Fruit fly (Drosophila melanogaster) whole organism, embryonic: ENCODE measurements around the gene CG6051.

ENCODE experiments used
- CG10565 ChIP-seq: fragments of 200-800 bp; sonication (Bioruptor generic); optimal IDR thresholded peaks from 3 replicates; lab custom pipeline; 2016; ENCODE audit warnings: missing biosample characterization, mild to moderate bottlenecking, missing genetic modification characterization
- CG11504 ChIP-seq: fragments of 200-800 bp; sonication (Bioruptor generic); optimal IDR thresholded peaks from 3 replicates; lab custom pipeline; 2019; ENCODE audit warnings: missing biosample characterization, mild to moderate bottlenecking, missing genetic modification characterization, moderate library complexity
- CG13894 ChIP-seq: fragments of 200-800 bp; sonication (Bioruptor generic); optimal IDR thresholded peaks from 3 replicates; lab custom pipeline; 2018; ENCODE audit warnings: missing biosample characterization, mild to moderate bottlenecking, missing genetic modification characterization, moderate library complexity
- CG15073 ChIP-seq: fragments of 200-800 bp; sonication (Bioruptor generic); optimal IDR thresholded peaks from 2 replicates; lab custom pipeline; 2016; ENCODE audit warnings: missing biosample characterization, missing genetic modification characterization
- CG15601 ChIP-seq: fragments of 200-800 bp; sonication (Bioruptor generic); optimal IDR thresholded peaks from 3 replicates; lab custom pipeline; 2019; ENCODE audit warnings: missing biosample characterization, mild to moderate bottlenecking, missing genetic modification characterization, moderate library complexity
- CG17361 ChIP-seq: fragments of 200-800 bp; sonication (Bioruptor generic); IDR thresholded peaks from 3 replicates; pipeline ENCODE4 v1.3.6; 2022; ENCODE audit warnings: missing biosample characterization, missing genetic modification characterization
- CG17612 ChIP-seq: fragments of 200-800 bp; sonication (Bioruptor generic); IDR thresholded peaks from 2 replicates; pipeline ENCODE4 v1.3.6; 2022; ENCODE audit warnings: missing biosample characterization, missing genetic modification characterization
- CG18262 ChIP-seq: fragments of 200-800 bp; optimal IDR thresholded peaks from 3 replicates; lab custom pipeline; 2019; ENCODE audit warnings: missing biosample characterization, mild to moderate bottlenecking, missing genetic modification characterization, moderate library complexity
- CG18619 ChIP-seq: fragments of 200-800 bp; sonication (Bioruptor generic); optimal IDR thresholded peaks from 3 replicates; lab custom pipeline; 2017; ENCODE audit warnings: missing biosample characterization, mild to moderate bottlenecking, missing genetic modification characterization
- CG18764 ChIP-seq: fragments of 200-800 bp; sonication (Bioruptor generic); optimal IDR thresholded peaks from 3 replicates; lab custom pipeline; 2016; ENCODE audit warnings: missing biosample characterization, missing genetic modification characterization
- CG2116 ChIP-seq: fragments of 200-800 bp; sonication (Bioruptor generic); optimal IDR thresholded peaks from 3 replicates; lab custom pipeline; 2018; ENCODE audit warnings: missing biosample characterization, mild to moderate bottlenecking, missing genetic modification characterization
- CG31441 ChIP-seq: fragments of 200-800 bp; sonication (Bioruptor generic); IDR thresholded peaks from 2 replicates; pipeline ENCODE4 v1.3.6; 2022; ENCODE audit warnings: missing biosample characterization, missing genetic modification characterization
- CG4328 ChIP-seq: fragments of 200-800 bp; sonication (Bioruptor generic); optimal IDR thresholded peaks from 3 replicates; lab custom pipeline; 2017; ENCODE audit warnings: missing biosample characterization, missing genetic modification reagents, missing genetic modification characterization
- CG5180 ChIP-seq: fragments of 200-800 bp; sonication (Bioruptor generic); optimal IDR thresholded peaks from 3 replicates; lab custom pipeline; 2017; ENCODE audit warnings: missing biosample characterization, missing genetic modification characterization, mild to moderate bottlenecking, moderate library complexity, missing genetic modification reagents
- CG6254 ChIP-seq: fragments of 200-800 bp; sonication (Bioruptor generic); optimal IDR thresholded peaks from 3 replicates; lab custom pipeline; 2017; ENCODE audit warnings: mild to moderate bottlenecking, missing biosample characterization, missing genetic modification reagents, missing genetic modification characterization
- CG6683 ChIP-seq: fragments of 200-800 bp; sonication (Bioruptor generic); optimal IDR thresholded peaks from 2 replicates; lab custom pipeline; 2017; ENCODE audit warnings: missing biosample characterization, mild to moderate bottlenecking, missing genetic modification characterization, missing genetic modification reagents
- CG7987 ChIP-seq: fragments of 200-800 bp; sonication (Bioruptor generic); optimal IDR thresholded peaks from 2 replicates; lab custom pipeline; 2018; ENCODE audit warnings: missing biosample characterization, mild to moderate bottlenecking, missing genetic modification characterization, moderate library complexity
- CG8765 ChIP-seq: fragments of 200-800 bp; sonication (Bioruptor generic); IDR thresholded peaks from 2 replicates; pipeline ENCODE4 v1.3.6; 2022; ENCODE audit warnings: missing biosample characterization, missing genetic modification characterization
- CG8924 ChIP-seq: fragments of 200-800 bp; optimal IDR thresholded peaks from 3 replicates; lab custom pipeline; 2019; ENCODE audit warnings: missing biosample characterization, mild to moderate bottlenecking, missing genetic modification characterization, moderate library complexity
- CG9797 ChIP-seq: fragments of 200-800 bp; sonication (Bioruptor generic); optimal IDR thresholded peaks from 3 replicates; lab custom pipeline; 2018; ENCODE audit warnings: missing biosample characterization, mild to moderate bottlenecking, missing genetic modification characterization
- CrebB ChIP-seq: fragments of 200-800 bp; sonication (Bioruptor generic); optimal IDR thresholded peaks from 3 replicates; lab custom pipeline; 2018; ENCODE audit warnings: missing biosample characterization, mild to moderate bottlenecking, missing genetic modification characterization
- Eip74EF ChIP-seq, 2 experiments: fragments of 200-800 bp in 1 of 2; fragments of >200 bp in 1 of 2; sonication (Bioruptor generic) in 1 of 2; optimal IDR thresholded peaks; 2 replicates each; lab custom pipeline; 2017 to 2019; ENCODE audit warnings: missing biosample characterization in 2 of 2, missing genetic modification characterization in 2 of 2, mild to moderate bottlenecking in 1 of 2, moderate library complexity in 1 of 2
- Gsc ChIP-seq: fragments of 200-800 bp; sonication (Bioruptor generic); IDR thresholded peaks from 2 replicates; pipeline ENCODE4 v1.3.6; 2022; ENCODE audit warnings: missing biosample characterization, missing genetic modification characterization
- HLHmδ ChIP-seq: fragments of 200-800 bp; sonication (Bioruptor generic); optimal IDR thresholded peaks from 2 replicates; lab custom pipeline; 2018; ENCODE audit warnings: missing biosample characterization, mild to moderate bottlenecking, missing genetic modification characterization, moderate library complexity
- HmgZ ChIP-seq: fragments of 200-800 bp; sonication (Bioruptor generic); optimal IDR thresholded peaks from 2 replicates; lab custom pipeline; 2018; ENCODE audit warnings: missing biosample characterization, mild to moderate bottlenecking, missing genetic modification characterization
- Hmr ChIP-seq: fragments of 200-800 bp; sonication (Bioruptor generic); optimal IDR thresholded peaks from 3 replicates; lab custom pipeline; 2017; ENCODE audit warnings: mild to moderate bottlenecking, missing biosample characterization, missing genetic modification reagents, missing genetic modification characterization
- NK7.1 ChIP-seq: fragments of 200-800 bp; sonication (Bioruptor generic); optimal IDR thresholded peaks from 3 replicates; lab custom pipeline; 2016; ENCODE audit warnings: missing biosample characterization, missing genetic modification characterization
- NfI ChIP-seq: fragments of 200-800 bp; sonication (Bioruptor generic); optimal IDR thresholded peaks from 3 replicates; lab custom pipeline; 2018; ENCODE audit warnings: missing biosample characterization, mild to moderate bottlenecking, missing genetic modification characterization, moderate library complexity
- Rfx ChIP-seq: fragments of 200-800 bp; sonication (Bioruptor generic); IDR thresholded peaks from 2 replicates; pipeline ENCODE4 v1.3.6; 2022; ENCODE audit warnings: missing biosample characterization, missing genetic modification characterization
- TFAM ChIP-seq: fragments of 200-800 bp; sonication (Bioruptor generic); optimal IDR thresholded peaks from 2 replicates; lab custom pipeline; 2017; ENCODE audit warnings: missing biosample characterization, missing genetic modification characterization, inconsistent platforms
- Usf ChIP-seq: fragments of 200-800 bp; sonication (Bioruptor generic); optimal IDR thresholded peaks from 2 replicates; lab custom pipeline; 2017; ENCODE audit warnings: missing genotype, missing biosample characterization, missing genetic modification characterization
- YL-1 ChIP-seq: fragments of 200-800 bp; sonication (Bioruptor generic); optimal IDR thresholded peaks from 3 replicates; lab custom pipeline; 2017; ENCODE audit warnings: missing biosample characterization, mild to moderate bottlenecking, missing genetic modification characterization
- ash1 ChIP-seq: fragments of 200-800 bp; sonication (Bioruptor generic); optimal IDR thresholded peaks from 2 replicates; lab custom pipeline; 2018; ENCODE audit warnings: missing biosample characterization, mild to moderate bottlenecking, missing genetic modification characterization
- bowl ChIP-seq: fragments of 200-800 bp; sonication (Bioruptor generic); IDR thresholded peaks from 2 replicates; pipeline ENCODE4 v1.3.6; 2022; ENCODE audit warnings: missing biosample characterization, missing genetic modification characterization
- caup ChIP-seq: fragments of 200-800 bp; sonication (Bioruptor generic); optimal IDR thresholded peaks from 3 replicates; lab custom pipeline; 2017; ENCODE audit warnings: missing biosample characterization, mild to moderate bottlenecking, missing genetic modification characterization, moderate library complexity; ENCODE audit not compliant: severe bottlenecking
- ci ChIP-seq: fragments of 200-800 bp; sonication (Bioruptor generic); IDR thresholded peaks from 3 replicates; pipeline ENCODE4 v1.3.6; 2022; ENCODE audit warnings: missing biosample characterization, missing genetic modification characterization
- crp ChIP-seq, 2 experiments: fragments of 200-800 bp; sonication (Bioruptor generic); optimal IDR thresholded peaks; 2 replicates in 1 of 2; 3 replicates in 1 of 2; lab custom pipeline; 2017; ENCODE audit warnings: missing biosample characterization in 2 of 2, missing genetic modification characterization in 2 of 2, mild to moderate bottlenecking in 1 of 2, moderate library complexity in 1 of 2
- dmrt11E ChIP-seq: fragments of 200-800 bp; sonication (Bioruptor generic); optimal IDR thresholded peaks from 3 replicates; lab custom pipeline; 2018; ENCODE audit warnings: missing biosample characterization, mild to moderate bottlenecking, missing genetic modification characterization, moderate library complexity
- ems ChIP-seq: fragments of 200-800 bp; sonication (Bioruptor generic); optimal IDR thresholded peaks from 3 replicates; lab custom pipeline; 2016; ENCODE audit warnings: missing biosample characterization, missing genetic modification characterization
- fd3F ChIP-seq: fragments of 200-800 bp; sonication (Bioruptor generic); optimal IDR thresholded peaks from 2 replicates; lab custom pipeline; 2018; ENCODE audit warnings: missing biosample characterization, mild to moderate bottlenecking, missing genetic modification characterization, moderate library complexity
- gcm ChIP-seq: fragments of 200-800 bp; sonication (Bioruptor generic); optimal IDR thresholded peaks from 2 replicates; lab custom pipeline; 2019; ENCODE audit warnings: missing biosample characterization, mild to moderate bottlenecking, missing genetic modification characterization, moderate library complexity
- jigr1 ChIP-seq: fragments of 200-800 bp; sonication (Bioruptor generic); IDR thresholded peaks from 3 replicates; pipeline ENCODE4 v1.3.6; 2022; ENCODE audit warnings: missing biosample characterization, missing genetic modification characterization
- onecut ChIP-seq: fragments of 200-800 bp; sonication (Bioruptor generic); IDR thresholded peaks from 2 replicates; pipeline ENCODE4 v1.3.6; 2022; ENCODE audit warnings: missing biosample characterization, missing genetic modification characterization
- pan ChIP-seq, 4 experiments: fragments of >200 bp in 3 of 4; fragments of 200-800 bp in 1 of 4; sonication (Bioruptor generic) in 1 of 4; optimal IDR thresholded peaks in 3 of 4; IDR thresholded peaks in 1 of 4; 2 replicates each; pipeline versions ENCODE4 v1.3.6 to Lab custom; 2017 to 2022; ENCODE audit warnings: missing biosample characterization in 2 of 4, missing genetic modification characterization in 2 of 4, mixed read lengths in 1 of 4
- ranshi ChIP-seq: fragments of 200-800 bp; sonication (Bioruptor generic); IDR thresholded peaks from 2 replicates; pipeline ENCODE4 v1.3.6; 2022; ENCODE audit warnings: missing biosample characterization, missing genetic modification characterization
- scrt ChIP-seq: fragments of 200-800 bp; sonication (Bioruptor generic); optimal IDR thresholded peaks from 2 replicates; lab custom pipeline; 2018; ENCODE audit warnings: missing biosample characterization, mild to moderate bottlenecking, missing genetic modification characterization, moderate library complexity

Gene CG6051

DNA sequence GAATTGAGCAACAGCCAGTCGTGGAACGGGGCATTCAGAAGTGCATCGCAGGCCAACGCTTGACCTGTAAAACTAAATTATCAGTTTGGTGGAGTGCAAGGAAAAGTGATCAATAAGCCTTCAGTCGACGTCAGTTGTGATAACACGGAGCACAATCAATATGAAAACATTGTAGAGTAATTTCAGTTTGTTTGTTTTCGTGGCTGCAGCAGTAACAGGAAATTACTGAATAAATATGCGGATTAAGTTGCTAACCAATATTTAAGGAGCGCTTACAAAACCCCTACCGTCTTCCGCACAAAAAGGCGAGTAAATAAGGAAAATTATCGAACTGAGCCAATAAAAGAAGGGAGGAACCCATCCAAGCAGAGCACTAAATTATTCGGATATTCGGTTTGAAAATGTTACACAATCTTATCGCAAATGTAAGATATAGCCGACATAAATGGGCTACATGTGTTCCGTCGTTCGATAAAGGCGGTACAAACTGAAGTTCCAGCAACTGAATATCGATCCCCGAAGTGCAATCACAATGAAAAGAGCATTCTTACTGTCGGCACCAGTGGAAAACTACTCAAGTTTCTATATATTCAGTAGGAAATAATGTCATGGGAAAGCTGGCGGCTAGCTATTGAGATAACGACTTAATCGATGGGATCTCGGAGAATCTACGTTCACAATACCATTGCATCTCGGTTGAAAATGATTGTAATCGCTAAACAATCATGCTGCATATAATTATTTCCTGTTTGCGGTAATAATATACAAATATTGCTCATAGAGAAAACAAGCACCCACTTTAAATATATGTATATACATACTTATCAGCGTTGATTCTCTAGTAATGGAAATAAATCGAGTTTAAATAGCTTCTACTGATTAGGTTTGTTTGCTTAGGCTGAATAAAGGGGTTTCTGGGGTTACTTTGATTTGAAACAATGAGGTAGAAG, 14.9 kb downstream of the CG6051 start (continued):
- TF ChIP-seq CG18262 (peak; percentile 65), CG2116 (GFP tag; lab: Kevin White, UChicago) (peak; percentile 55), crp (GFP tag; optimal IDR thresholded peaks at IDR 0.05; lab: Kevin White, UChicago) (peak in 1 of 2 experiments; percentile 9), CG18764 (GFP tag; lab: Kevin White, UChicago) (peak; percentile 79), CG15601 (tag; lab: Kevin White, UChicago) (peak; percentile 77), Usf (GFP tag; lab: Kevin White, UChicago) (peak; percentile 25), TFAM (GFP tag; lab: Kevin White, UChicago) (peak; percentile 14), NK7.1 (GFP tag; lab: Kevin White, UChicago) (peak; percentile 62), CG17612 (GFP tag; lab: Robert Waterston, UW) (no peak), CG11504 (tag; lab: Kevin White, UChicago) (peak; percentile 53), CG4328 (peak; percentile 25), CG6254 (peak; percentile 54), HmgZ (tag; lab: Kevin White, UChicago) (peak; percentile 43), CG8765 (GFP tag; lab: Robert Waterston, UW) (no peak), ash1 (no peak), YL-1 (GFP tag; lab: Kevin White, UChicago) (peak; percentile 62), CG18619 (peak; percentile 62), dmrt11E (tag; lab: Kevin White, UChicago) (peak; percentile 85), CG5180 (peak; percentile 69), CG15073 (GFP tag; lab: Kevin White, UChicago) (no peak), CG10565 (GFP tag; lab: Kevin White, UChicago) (peak; percentile 22), caup (GFP tag; lab: Kevin White, UChicago) (peak; percentile 71), scrt (peak; percentile 24), NfI (GFP tag; lab: Kevin White, UChicago) (peak; percentile 28), pan (optimal IDR thresholded peaks at IDR 0.05; lab: Kevin White, UChicago) (no peak), pan (GFP tag; optimal IDR thresholded peaks at IDR 0.05 in 1 of 2, IDR thresholded peaks at IDR 0.05 in 1 of 2) (peak in 1 of 2 experiments; percentile 58), ranshi (peak; percentile 45; the same call in 1 of the 2 replicates), gcm (GFP tag; lab: Kevin White, UChicago) (peak; percentile 53), CG6683 (GFP tag; lab: Kevin White, UChicago) (peak; percentile 42), fd3F (GFP tag; lab: Kevin White, UChicago) (peak; percentile 62), ems (GFP tag; lab: Kevin White, UChicago) (peak; percentile 32), Eip74EF (GFP tag; optimal IDR thresholded peaks at IDR 0.05; lab: Kevin White, UChicago) (peak in 1 of 2 experiments; percentile 73), Rfx (GFP tag; lab: Robert Waterston, UW) (peak; percentile 47; the same call in 1 of the 2 replicates), CG31441 (GFP tag; lab: Robert Waterston, UW) (peak; percentile 56), Hmr (GFP tag; lab: Kevin White, UChicago) (peak; percentile 47), jigr1 (GFP tag; lab: Robert Waterston, UW) (no peak), CrebB (tag; lab: Kevin White, UChicago) (peak; percentile 76), CG17361 (GFP tag; lab: Robert Waterston, UW) (peak; percentile 65; the same call in 2 of the 3 replicates), CG8924 (tag; lab: Kevin White, UChicago) (peak; percentile 72), bowl (no peak), CG13894 (tag; lab: Kevin White, UChicago) (no peak), CG9797 (GFP tag; lab: Kevin White, UChicago) (peak; percentile 1), onecut (GFP tag; lab: Robert Waterston, UW) (peak; percentile 73), Gsc (GFP tag; lab: Robert Waterston, UW) (no peak), ci (GFP tag; lab: Robert Waterston, UW) (peak; percentile 85), CG7987 (GFP tag; lab: Kevin White, UChicago) (peak; percentile 80), HLHmδ (no peak)
